Fruit fly (Drosophila melanogaster) whole organism, embryonic: ENCODE results near the gene MtnF.
A peak's percentile ranks its signal among the peaks of the same experiment; 100 is the strongest.

Experiments used
- BEAF-32 ChIP-seq: fragments of 200-800 bp; sonication (Bioruptor generic); optimal IDR thresholded peaks from 3 replicates; lab custom pipeline; 2017; ENCODE audit warnings: missing biosample characterization, missing genetic modification characterization, mild to moderate bottlenecking, moderate library complexity, missing genetic modification reagents
- CG12104 ChIP-seq: fragments of 200-800 bp; sonication (Bioruptor generic); optimal IDR thresholded peaks from 3 replicates; lab custom pipeline; 2016; ENCODE audit warnings: missing biosample characterization, missing genetic modification characterization
- CG13624 ChIP-seq: fragments of 200-800 bp; sonication (Bioruptor generic); optimal IDR thresholded peaks from 2 replicates; lab custom pipeline; 2016; ENCODE audit warnings: missing biosample characterization, missing genetic modification characterization
- CG7786 ChIP-seq: fragments of 200-800 bp; sonication (Bioruptor generic); optimal IDR thresholded peaks from 2 replicates; lab custom pipeline; 2016; ENCODE audit warnings: missing biosample characterization, missing genetic modification characterization
- Fer2 ChIP-seq: fragments of 200-800 bp; sonication (Bioruptor generic); optimal IDR thresholded peaks from 2 replicates; lab custom pipeline; 2018; ENCODE audit warnings: missing biosample characterization, mild to moderate bottlenecking, missing genetic modification characterization, moderate library complexity
- MESR4 ChIP-seq: fragments of 200-800 bp; sonication (Bioruptor generic); optimal IDR thresholded peaks from 2 replicates; lab custom pipeline; 2018; ENCODE audit warnings: missing biosample characterization, mild to moderate bottlenecking, missing genetic modification characterization, moderate library complexity
- Sry-δ ChIP-seq: fragments of 200-800 bp; sonication (Bioruptor generic); optimal IDR thresholded peaks from 2 replicates; lab custom pipeline; 2016; ENCODE audit warnings: missing biosample characterization, missing genetic modification characterization
- br ChIP-seq: fragments of >200 bp; optimal IDR thresholded peaks from 2 replicates; lab custom pipeline; 2017
- dmrt99B ChIP-seq: fragments of 200-800 bp; sonication (Bioruptor generic); optimal IDR thresholded peaks from 2 replicates; lab custom pipeline; 2018; ENCODE audit warnings: missing biosample characterization, mild to moderate bottlenecking, missing genetic modification characterization, moderate library complexity
- insv ChIP-seq, 2 experiments: fragments of 200-800 bp; sonication (Bioruptor generic); optimal IDR thresholded peaks; 3 replicates each; lab custom pipeline; 2016 to 2018; ENCODE audit warnings: missing biosample characterization in 2 of 2, missing genetic modification characterization in 2 of 2
- klu ChIP-seq: fragments of 200-800 bp; sonication (Bioruptor generic); IDR thresholded peaks from 2 replicates; pipeline ENCODE4 v1.3.6; 2022; ENCODE audit warnings: missing biosample characterization, missing genetic modification characterization
- pzg ChIP-seq: fragments of 200-800 bp; sonication (Bioruptor generic); optimal IDR thresholded peaks from 3 replicates; lab custom pipeline; 2018; ENCODE audit warnings: missing biosample characterization, mild to moderate bottlenecking, missing genetic modification characterization, moderate library complexity
- ranshi ChIP-seq: fragments of 200-800 bp; sonication (Bioruptor generic); IDR thresholded peaks from 2 replicates; pipeline ENCODE4 v1.3.6; 2022; ENCODE audit warnings: missing biosample characterization, missing genetic modification characterization

DNA sequence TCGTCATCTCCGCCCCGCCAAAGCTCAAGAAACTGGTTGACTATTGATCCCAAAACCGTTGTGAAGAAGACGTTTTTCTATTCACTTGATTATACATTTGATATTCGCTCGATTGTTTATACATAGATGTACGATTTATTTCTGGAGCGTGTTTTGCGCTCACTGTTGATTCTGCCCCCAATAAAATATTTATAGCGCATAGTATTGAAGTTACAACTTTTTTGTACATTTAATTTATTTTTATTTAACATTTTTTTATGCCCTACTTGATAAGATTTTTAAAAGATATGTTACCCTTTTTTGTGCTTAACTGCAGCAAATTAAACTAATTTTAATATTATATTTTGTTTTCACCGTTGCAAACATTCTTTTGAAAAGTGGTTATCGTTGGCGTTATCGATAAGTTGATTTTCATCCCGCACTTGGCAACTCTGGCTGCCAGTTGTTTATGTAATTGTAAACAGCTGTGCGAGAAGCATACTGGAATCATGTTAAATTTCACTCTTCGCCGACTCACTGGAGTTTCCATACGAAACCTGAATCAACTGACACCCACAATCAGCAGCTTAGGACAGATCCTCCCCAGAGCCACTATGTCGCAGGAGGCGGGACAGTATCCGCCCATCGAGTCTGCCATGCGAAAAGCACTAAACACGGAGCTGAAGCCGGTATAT is 24.3 kb upstream of the MtnF start, which contains the start of gene CG31126:
- no peak for TF ChIP-seq br
- TF ChIP-seq Fer2 (tag; lab: Kevin White, UChicago) = no peak
- TF ChIP-seq dmrt99B (tag; lab: Kevin White, UChicago) = no peak
- peak; percentile 29 for TF ChIP-seq Sry-δ
- peak; percentile 66 for TF ChIP-seq MESR4 (GFP tag; lab: Kevin White, UChicago)
- peak; percentile 67 for TF ChIP-seq pzg (GFP tag; lab: Kevin White, UChicago)
- no peak for TF ChIP-seq CG12104 (GFP tag; lab: Kevin White, UChicago)
- peak; percentile 48 for TF ChIP-seq BEAF-32 (GFP tag; lab: Kevin White, UChicago)
- TF ChIP-seq insv (GFP tag; optimal IDR thresholded peaks at IDR 0.05; lab: Kevin White, UChicago) = no peak
- no peak for TF ChIP-seq klu
- no peak for TF ChIP-seq CG13624 (GFP tag; lab: Kevin White, UChicago)
- no peak for TF ChIP-seq CG7786 (GFP tag; lab: Kevin White, UChicago)
- TF ChIP-seq ranshi (GFP tag; lab: Robert Waterston, UW) = no peak
